Fruit fly (Drosophila melanogaster): Measurements from ENCODE around the gene Lst8.

dm6 chrX:9580544-9580943 lies 25.2 kb downstream of the Lst8 start:
- TF ChIP-seq Mnt (GFP tag; optimal IDR thresholded peaks at IDR 0.05) (no peak), CG12768 (GFP tag; optimal IDR thresholded peaks at IDR 0.05) (no peak), cic (GFP tag; optimal IDR thresholded peaks at IDR 0.05) (no peak), CG11617 (GFP tag; optimal IDR thresholded peaks at IDR 0.05) (no peak), CG5204 (GFP tag; optimal IDR thresholded peaks at IDR 0.05) (no peak)

Data from whole organism, adult.